Worm (Caenorhabditis elegans) whole organism, young adult: Measurements from ENCODE around the gene cutl-16.

Source experiments
- C06A6.2 ChIP-seq: fragments of 200-800 bp; sonication (Bioruptor generic); conservative IDR thresholded peaks from 2 replicates; pipeline ENCODE4 v1.3.6; 2022; ENCODE audit warnings: missing genetic modification characterization, missing compliant biosample characterization
- D2030.7 ChIP-seq: fragments of 200-800 bp; sonication (Bioruptor generic); IDR thresholded peaks from 2 replicates; pipeline ENCODE4 v1.3.6; 2022; ENCODE audit warnings: missing genetic modification reagents, missing genetic modification characterization, missing compliant biosample characterization
- F10E7.11 ChIP-seq: sonication (generic microtip); optimal IDR thresholded peaks from 2 replicates; lab custom pipeline; 2017; ENCODE audit warnings: mild to moderate bottlenecking, missing genetic modification characterization, moderate library complexity, missing compliant biosample characterization
- F22D6.2 ChIP-seq: sonication (generic microtip); optimal IDR thresholded peaks from 2 replicates; lab custom pipeline; 2016; ENCODE audit warnings: mild to moderate bottlenecking, missing genetic modification characterization, missing compliant biosample characterization
- F39B2.1 ChIP-seq: fragments of 200-800 bp; sonication (Bioruptor generic); IDR thresholded peaks from 2 replicates; pipeline ENCODE4 v1.3.6; 2022; ENCODE audit warnings: missing genetic modification reagents, missing genetic modification characterization, missing compliant biosample characterization
- F49E8.2 ChIP-seq: sonication (generic microtip); optimal IDR thresholded peaks from 3 replicates; lab custom pipeline; 2017; ENCODE audit warnings: missing genetic modification characterization, mild to moderate bottlenecking, missing compliant biosample characterization, antibody characterized with exemption, moderate library complexity; ENCODE audit not compliant: insufficient read depth
- F55B11.4 ChIP-seq: sonication (generic microtip); optimal IDR thresholded peaks from 2 replicates; lab custom pipeline; 2016; ENCODE audit warnings: missing compliant biosample characterization, missing genetic modification characterization, borderline replicate concordance; ENCODE audit not compliant: insufficient read depth
- F57A8.1 ChIP-seq: fragments of 200-800 bp; sonication (Bioruptor generic); optimal IDR thresholded peaks from 2 replicates; lab custom pipeline; 2018; ENCODE audit warnings: mild to moderate bottlenecking, missing genetic modification characterization, moderate library complexity, missing compliant biosample characterization
- F57C9.4 ChIP-seq: sonication (generic microtip); optimal IDR thresholded peaks from 2 replicates; lab custom pipeline; 2017; ENCODE audit warnings: mild to moderate bottlenecking, missing genetic modification characterization, missing compliant biosample characterization
- T26A5.8 ChIP-seq: sonication (generic microtip); optimal IDR thresholded peaks from 2 replicates; lab custom pipeline; 2016; ENCODE audit warnings: missing genetic modification characterization, missing compliant biosample characterization
- ZK185.1 ChIP-seq: sonication (generic microtip); optimal IDR thresholded peaks from 2 replicates; lab custom pipeline; 2016; ENCODE audit warnings: mild to moderate bottlenecking, missing genetic modification characterization, missing compliant biosample characterization; ENCODE audit not compliant: poor library complexity, severe bottlenecking
- aptf-2 ChIP-seq: fragments of 200-800 bp; sonication (Bioruptor generic); conservative IDR thresholded peaks from 2 replicates; pipeline ENCODE4 v1.3.6; 2022; ENCODE audit warnings: missing genetic modification reagents, missing genetic modification characterization, missing compliant biosample characterization
- athp-1 ChIP-seq: sonication (generic microtip); optimal IDR thresholded peaks from 2 replicates; lab custom pipeline; 2017; ENCODE audit warnings: mild to moderate bottlenecking, missing genetic modification characterization, missing compliant biosample characterization
- attf-5 ChIP-seq: fragments of 200-800 bp; sonication (Bioruptor generic); optimal IDR thresholded peaks from 2 replicates; lab custom pipeline; 2018; ENCODE audit warnings: mild to moderate bottlenecking, missing genetic modification characterization, missing compliant biosample characterization
- bed-1 ChIP-seq: fragments of 200-800 bp; sonication (Bioruptor generic); IDR thresholded peaks from 2 replicates; pipeline ENCODE4 v1.3.6; 2022; ENCODE audit warnings: missing genetic modification reagents, missing genetic modification characterization, missing compliant biosample characterization
- bed-2 ChIP-seq: fragments of 200-800 bp; sonication (Bioruptor generic); IDR thresholded peaks from 2 replicates; pipeline ENCODE4 v1.3.6; 2022; ENCODE audit warnings: missing genetic modification reagents, missing genetic modification characterization, missing compliant biosample characterization
- cebp-1 ChIP-seq, 2 experiments: fragments of 200-800 bp in 1 of 2; sonication (Bioruptor generic) in 1 of 2; sonication (generic microtip) in 1 of 2; IDR thresholded peaks in 1 of 2; optimal IDR thresholded peaks in 1 of 2; 2 replicates each; pipeline versions ENCODE4 v1.3.6 to Lab custom; 2017 to 2022; ENCODE audit warnings: missing compliant biosample characterization in 2 of 2, missing genetic modification characterization in 2 of 2, mild to moderate bottlenecking in 1 of 2, missing genetic modification reagents in 1 of 2, moderate library complexity in 1 of 2
- ceh-100 ChIP-seq: fragments of 200-800 bp; sonication (Bioruptor generic); IDR thresholded peaks from 2 replicates; pipeline ENCODE4 v1.3.6; 2022; ENCODE audit warnings: missing genetic modification reagents, missing genetic modification characterization, missing compliant biosample characterization
- ceh-27 ChIP-seq: fragments of 200-800 bp; sonication (Bioruptor generic); optimal IDR thresholded peaks from 2 replicates; lab custom pipeline; 2018; ENCODE audit warnings: mild to moderate bottlenecking, missing genetic modification characterization, moderate library complexity, missing compliant biosample characterization
- ceh-40 ChIP-seq: fragments of 200-800 bp; sonication (Bioruptor generic); IDR thresholded peaks from 2 replicates; pipeline ENCODE4 v1.3.6; 2022; ENCODE audit warnings: missing genetic modification characterization, missing compliant biosample characterization
- ceh-91 ChIP-seq: fragments of 200-800 bp; sonication (Bioruptor generic); IDR thresholded peaks from 2 replicates; pipeline ENCODE4 v1.3.6; 2022; ENCODE audit warnings: missing genetic modification reagents, missing genetic modification characterization, missing compliant biosample characterization
- chd-7 ChIP-seq: sonication (generic microtip); optimal IDR thresholded peaks from 2 replicates; lab custom pipeline; 2016; ENCODE audit warnings: mild to moderate bottlenecking, missing genetic modification characterization, moderate library complexity, missing compliant biosample characterization
- dpff-1 ChIP-seq: sonication (generic microtip); optimal IDR thresholded peaks from 2 replicates; lab custom pipeline; 2017; ENCODE audit warnings: mild to moderate bottlenecking, missing genetic modification characterization, missing compliant biosample characterization
- egl-44 ChIP-seq: fragments of 200-800 bp; sonication (Bioruptor generic); IDR thresholded peaks from 2 replicates; pipeline ENCODE4 v1.3.6; 2022; ENCODE audit warnings: missing genetic modification reagents, missing genetic modification characterization, missing compliant biosample characterization
- egrh-3 ChIP-seq: fragments of 200-800 bp; sonication (Bioruptor generic); IDR thresholded peaks from 2 replicates; pipeline ENCODE4 v1.3.6; 2022; ENCODE audit warnings: missing genetic modification reagents, missing genetic modification characterization, missing compliant biosample characterization
- fkh-3 ChIP-seq: sonication (generic microtip); optimal IDR thresholded peaks from 2 replicates; lab custom pipeline; 2016; ENCODE audit warnings: mild to moderate bottlenecking, missing genetic modification characterization, missing compliant biosample characterization
- gei-17 ChIP-seq: fragments of 200-800 bp; sonication (Bioruptor generic); optimal IDR thresholded peaks from 2 replicates; lab custom pipeline; 2018; ENCODE audit warnings: mild to moderate bottlenecking, missing genetic modification characterization, missing compliant biosample characterization
- hmg-20 ChIP-seq: fragments of 200-800 bp; sonication (Bioruptor generic); IDR thresholded peaks from 2 replicates; pipeline ENCODE4 v1.3.6; 2022; ENCODE audit warnings: missing genetic modification reagents, missing genetic modification characterization, missing compliant biosample characterization
- let-607 ChIP-seq, 2 experiments: fragments of 200-800 bp in 1 of 2; sonication (Bioruptor generic) in 1 of 2; sonication (generic microtip) in 1 of 2; optimal IDR thresholded peaks; 2 replicates each; lab custom pipeline; 2016 to 2018; ENCODE audit warnings: mild to moderate bottlenecking in 2 of 2, missing compliant biosample characterization in 2 of 2, missing genetic modification characterization in 2 of 2, moderate library complexity in 2 of 2, missing genotype in 1 of 2
- lin-35 ChIP-seq, 3 experiments: fragments of 150-350 bp in 2 of 3; sonication (generic microtip) in 1 of 3; optimal IDR thresholded peaks; 2 replicates each; lab custom pipeline; 2014 to 2018; ENCODE audit warnings: missing biosample characterization in 3 of 3, missing genetic modification characterization in 3 of 3, missing genetic modification reagents in 3 of 3
- lin-54 ChIP-seq: fragments of 200-800 bp; sonication (Bioruptor generic); optimal IDR thresholded peaks from 2 replicates; lab custom pipeline; 2018; ENCODE audit warnings: mild to moderate bottlenecking, missing genetic modification characterization, missing compliant biosample characterization
- lsy-27 ChIP-seq: sonication (generic microtip); optimal IDR thresholded peaks from 2 replicates; lab custom pipeline; 2017; ENCODE audit warnings: missing genetic modification characterization, mild to moderate bottlenecking, missing compliant biosample characterization, antibody characterized with exemption, missing genotype, borderline replicate concordance; ENCODE audit not compliant: insufficient read depth
- madf-10 ChIP-seq: sonication (generic microtip); optimal IDR thresholded peaks from 2 replicates; lab custom pipeline; 2016; ENCODE audit warnings: mild to moderate bottlenecking, missing genetic modification characterization, missing compliant biosample characterization
- madf-3 ChIP-seq: fragments of 200-800 bp; sonication (Bioruptor generic); IDR thresholded peaks from 2 replicates; pipeline ENCODE4 v1.3.6; 2022; ENCODE audit warnings: missing genetic modification reagents, missing genetic modification characterization, missing compliant biosample characterization
- madf-6 ChIP-seq: fragments of 200-800 bp; sonication (Bioruptor generic); IDR thresholded peaks from 2 replicates; pipeline ENCODE4 v1.3.6; 2022; ENCODE audit warnings: missing genetic modification reagents, missing genetic modification characterization, missing compliant biosample characterization
- nhr-179 ChIP-seq: sonication (generic microtip); optimal IDR thresholded peaks from 2 replicates; lab custom pipeline; 2016; ENCODE audit warnings: mild to moderate bottlenecking, missing genetic modification characterization, missing compliant biosample characterization
- nhr-90 ChIP-seq: sonication (generic microtip); optimal IDR thresholded peaks from 2 replicates; lab custom pipeline; 2016; ENCODE audit warnings: missing genotype, mild to moderate bottlenecking, missing genetic modification characterization, missing compliant biosample characterization
- pbrm-1 ChIP-seq: fragments of 200-800 bp; sonication (Bioruptor generic); IDR thresholded peaks from 2 replicates; pipeline ENCODE4 v1.3.6; 2022; ENCODE audit warnings: missing genetic modification reagents, missing genetic modification characterization, missing compliant biosample characterization
- rcor-1 ChIP-seq: fragments of 200-800 bp; sonication (Bioruptor generic); IDR thresholded peaks from 2 replicates; pipeline ENCODE4 v1.3.6; 2022; ENCODE audit warnings: missing genetic modification reagents, missing genetic modification characterization, missing compliant biosample characterization
- sea-2 ChIP-seq: fragments of 200-800 bp; sonication (Bioruptor generic); IDR thresholded peaks from 2 replicates; pipeline ENCODE4 v1.3.6; 2022; ENCODE audit warnings: missing genetic modification characterization, missing compliant biosample characterization
- snpc-3.4 ChIP-seq: sonication (generic microtip); optimal IDR thresholded peaks from 2 replicates; lab custom pipeline; 2017; ENCODE audit warnings: missing genetic modification characterization, mild to moderate bottlenecking, missing compliant biosample characterization, antibody characterized with exemption, moderate library complexity, missing genotype, missing genetic modification reagents
- snpc-4 ChIP-seq, 5 experiments: fragments of 150-350 bp in 1 of 5; sonication (generic microtip) in 4 of 5; optimal IDR thresholded peaks; 2 replicates each; lab custom pipeline; 2014 to 2018; ENCODE audit warnings: missing genetic modification characterization in 5 of 5, missing biosample characterization in 3 of 5, antibody characterized with exemption in 2 of 5, mild to moderate bottlenecking in 2 of 5, missing compliant biosample characterization in 2 of 5, missing genotype in 2 of 5, moderate library complexity in 2 of 5, missing genetic modification reagents in 1 of 5
- tlf-1 ChIP-seq: fragments of 200-800 bp; sonication (Bioruptor generic); optimal IDR thresholded peaks from 2 replicates; lab custom pipeline; 2018; ENCODE audit warnings: mild to moderate bottlenecking, missing genetic modification characterization, missing compliant biosample characterization
- unc-130 ChIP-seq: sonication (generic microtip); optimal IDR thresholded peaks from 2 replicates; lab custom pipeline; 2016; ENCODE audit warnings: missing genetic modification reagents, missing genetic modification characterization, missing compliant biosample characterization
- unc-62 ChIP-seq: fragments of 150-350 bp; optimal IDR thresholded peaks from 2 replicates; lab custom pipeline; 2014; ENCODE audit warnings: missing biosample characterization, missing genetic modification reagents, missing genetic modification characterization
- zim-3 ChIP-seq: sonication (generic microtip); optimal IDR thresholded peaks from 2 replicates; lab custom pipeline; 2017; ENCODE audit warnings: mild to moderate bottlenecking, missing genetic modification characterization, moderate library complexity, missing compliant biosample characterization

Gene cutl-16

ce11 chrII:6489711-6490184, 48.5 kb downstream of the cutl-16 start, which contains the start of the genes snr-3 and rsp-5 (continued):
- TF ChIP-seq F39B2.1 (GFP tag; lab: Robert Waterston, UW) (no peak), hmg-20 (GFP tag; lab: Robert Waterston, UW) (no peak), zim-3 (tag; lab: Kevin White, UChicago) (no peak), unc-62 (no peak), tlf-1 (GFP tag; lab: Kevin White, UChicago) (peak; percentile 51), ceh-100 (GFP tag; lab: Robert Waterston, UW) (0 out of 2 replicates have a peak, but pooled peaks have one; percentile 28), F10E7.11 (tag; lab: Kevin White, UChicago) (no peak), ZK185.1 (tag; lab: Kevin White, UChicago) (peak; percentile 40), aptf-2 (no peak), D2030.7 (peak; percentile 62), T26A5.8 (no peak), ceh-91 (GFP tag; lab: Robert Waterston, UW) (peak; percentile 56), egrh-3 (GFP tag; lab: Robert Waterston, UW) (no peak), F49E8.2 (tag; lab: Kevin White, UChicago) (peak; percentile 55), fkh-3 (tag; lab: Kevin White, UChicago) (no peak), nhr-90 (tag; lab: Kevin White, UChicago) (no peak), F57A8.1 (no peak), athp-1 (no peak), madf-6 (GFP tag; lab: Robert Waterston, UW) (peak; percentile 89), dpff-1 (tag; lab: Kevin White, UChicago) (no peak), lin-54 (peak; percentile 70), bed-2 (GFP tag; lab: Robert Waterston, UW) (no peak), ceh-27 (GFP tag; lab: Kevin White, UChicago) (no peak), C06A6.2 (GFP tag; lab: Robert Waterston, UW) (no peak), lin-35 (GFP tag; optimal IDR thresholded peaks at IDR 0.05; lab: Kevin White, UChicago) (peak in 2 of 3 experiments; percentile 23 to 77), unc-130 (no peak), nhr-179 (tag; lab: Kevin White, UChicago) (no peak), madf-3 (GFP tag; lab: Robert Waterston, UW) (0 out of 2 replicates have a peak, but pooled peaks have one; percentile 51), rcor-1 (GFP tag; lab: Robert Waterston, UW) (peak; percentile 54; the same call in 1 of the 2 replicates), gei-17 (no peak), madf-10 (tag; lab: Kevin White, UChicago) (no peak), attf-5 (no peak), cebp-1 (GFP tag; IDR thresholded peaks at IDR 0.05; lab: Robert Waterston, UW) (no peak), cebp-1 (tag; optimal IDR thresholded peaks at IDR 0.05; lab: Kevin White, UChicago) (peak; percentile 34), F57C9.4 (tag; lab: Kevin White, UChicago) (no peak), bed-1 (no peak), sea-2 (GFP tag; lab: Robert Waterston, UW) (no peak), lsy-27 (tag; lab: Kevin White, UChicago) (no peak), snpc-4 (GFP tag; optimal IDR thresholded peaks at IDR 0.05; lab: Kevin White, UChicago) (no peak), snpc-4 (tag; optimal IDR thresholded peaks at IDR 0.05; lab: Kevin White, UChicago) (peak; percentile 32 to 58 (median 50)), F55B11.4 (tag; lab: Kevin White, UChicago) (no peak), let-607 (tag; optimal IDR thresholded peaks at IDR 0.05; lab: Kevin White, UChicago) (no peak), chd-7 (no peak), pbrm-1 (GFP tag; lab: Robert Waterston, UW) (peak; percentile 52; the same call in 1 of the 2 replicates), egl-44 (GFP tag; lab: Robert Waterston, UW) (no peak), F22D6.2 (no peak), snpc-3.4 (tag; lab: Kevin White, UChicago) (peak; percentile 41), ceh-40 (no peak)
